Worm (Caenorhabditis elegans) whole organism, L4/young adult: ENCODE measurements around the gene F57E7.2.

Experiments used
- W03F9.2 ChIP-seq: fragments of 150-350 bp; optimal IDR thresholded peaks from 2 replicates; lab custom pipeline; 2014; ENCODE audit warnings: missing biosample characterization, missing genetic modification characterization
- dao-5 ChIP-seq: sonication (generic microtip); optimal IDR thresholded peaks from 2 replicates; lab custom pipeline; 2016; ENCODE audit warnings: missing genotype, missing genetic modification characterization, moderate library complexity, missing compliant biosample characterization
- him-1 ChIP-seq: sonication (generic microtip); optimal IDR thresholded peaks from 2 replicates; lab custom pipeline; 2016; ENCODE audit warnings: missing genotype, missing genetic modification reagents, missing genetic modification characterization, missing compliant biosample characterization

The F57E7.2 gene

DNA sequence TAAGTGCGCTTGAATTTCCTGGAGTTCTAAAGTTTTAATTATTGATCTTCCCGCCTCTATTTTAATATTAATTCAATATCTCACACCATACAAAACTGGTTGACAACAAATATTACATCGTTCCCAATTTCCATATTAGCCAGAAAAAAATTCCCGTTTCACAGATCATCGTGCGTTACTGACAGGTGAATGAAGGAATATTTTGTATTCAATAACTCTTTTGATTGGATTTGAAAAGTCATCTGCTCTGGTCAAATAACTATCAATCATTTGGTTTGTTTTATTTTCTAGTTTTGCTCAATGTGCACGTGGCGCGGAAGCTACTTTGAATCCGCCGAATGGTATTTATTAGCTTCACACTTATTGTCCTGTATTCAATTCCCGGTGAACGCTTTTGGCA is 737 bp upstream of the F57E7.2 start, which contains the start of gene srh-139:
Gene srh-139, plus strand, starts transcription at position 301 of the 400 bp plus-strand sequence.
- TF ChIP-seq dao-5 (tag; lab: Kevin White, UChicago) = no peak
- no peak for TF ChIP-seq W03F9.2 (tag; lab: Kevin White, UChicago)
- TF ChIP-seq him-1 (tag; lab: Kevin White, UChicago) = no peak

DNA sequence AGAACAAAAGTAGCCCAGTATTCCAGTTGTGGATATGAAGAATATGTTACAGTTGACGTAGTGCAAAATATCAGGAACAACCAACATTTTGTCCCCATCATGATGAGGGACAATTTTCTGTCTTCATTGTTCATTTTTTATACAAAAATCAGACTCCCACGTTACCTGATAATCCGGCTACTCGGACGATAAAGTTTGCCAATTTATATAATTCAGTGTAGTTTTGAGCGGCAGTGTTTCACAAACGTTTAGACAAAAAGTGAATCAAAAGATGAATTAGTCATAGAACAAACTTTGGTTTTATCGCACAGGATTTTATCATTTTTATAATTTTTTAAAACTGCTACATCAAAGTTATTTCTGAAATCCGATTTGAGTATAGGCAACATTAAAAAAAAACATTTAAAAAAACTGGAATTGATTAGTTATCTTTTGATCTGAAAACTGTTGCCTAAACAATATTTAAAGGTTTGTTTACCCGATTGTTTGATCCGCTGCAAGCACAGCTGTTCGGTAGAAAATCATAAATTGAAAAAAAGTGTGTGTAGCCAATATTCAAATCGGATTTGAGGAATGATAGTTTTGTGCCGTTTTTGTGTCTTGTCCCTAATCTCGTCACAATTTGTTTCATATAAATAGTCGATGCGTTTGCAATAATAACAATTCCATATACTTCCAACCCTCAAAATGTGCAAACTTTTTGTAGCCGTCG is 1.9 kb downstream of the F57E7.2 start, which contains the start of the genes F57E7.4 and spig-6:
Gene F57E7.4, minus strand, starts transcription at position 101 of the 712 bp plus-strand sequence.
Gene spig-6, plus strand, starts transcription at position 662 of the 712 bp plus-strand sequence.
- TF ChIP-seq him-1 (tag; lab: Kevin White, UChicago) = no peak
- no peak for TF ChIP-seq W03F9.2 (tag; lab: Kevin White, UChicago)

DNA sequence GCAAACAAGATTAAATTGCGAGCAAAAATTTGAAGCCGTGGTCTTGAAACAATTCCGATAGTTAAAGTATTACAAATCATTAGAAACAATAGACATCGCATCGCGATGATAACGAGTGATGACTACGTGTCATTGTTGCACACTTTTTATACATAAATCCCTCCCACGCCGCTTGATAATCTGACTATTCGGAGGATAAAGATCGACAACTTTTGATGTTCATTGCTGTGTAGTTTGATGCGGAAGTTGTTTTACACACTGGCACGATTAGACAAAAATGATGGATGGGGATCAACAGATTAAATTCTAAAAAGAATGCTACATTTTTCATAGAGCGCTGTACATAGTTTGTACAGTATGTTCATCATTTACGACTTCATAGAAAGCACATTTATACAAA is 3.7 kb downstream of the F57E7.2 start, which contains the start of gene T08G3.11:
Gene T08G3.11, minus strand, starts transcription at position 101 of the 400 bp plus-strand sequence.
- TF ChIP-seq W03F9.2 (tag; lab: Kevin White, UChicago) (no peak), him-1 (tag; lab: Kevin White, UChicago) (no peak), dao-5 (tag; lab: Kevin White, UChicago) (no peak)

DNA sequence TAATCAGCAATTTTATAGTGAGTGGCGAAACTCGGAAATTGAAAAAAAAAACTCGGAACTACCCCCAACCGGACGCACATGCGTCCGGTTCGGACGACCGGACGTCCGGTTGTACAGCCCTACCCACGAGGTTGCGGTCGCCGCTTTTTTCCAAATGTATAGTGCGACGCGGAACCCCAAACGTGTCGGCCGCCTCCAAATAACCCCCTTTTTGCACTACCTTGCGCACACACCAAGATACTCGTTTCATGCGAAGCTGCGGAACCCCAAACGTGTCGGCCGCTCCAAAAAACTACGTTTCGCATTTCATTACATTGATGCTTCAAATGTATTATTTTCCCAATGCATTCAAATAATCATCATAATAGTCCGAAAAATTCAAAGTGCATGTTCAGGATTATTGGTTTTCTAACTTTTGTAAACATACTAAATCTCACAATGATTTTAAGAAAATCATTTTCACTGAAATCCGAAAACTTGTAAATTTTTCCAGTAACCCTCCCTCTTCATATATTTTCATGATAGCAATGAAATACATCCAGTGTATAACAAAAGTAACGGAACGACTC is 10.9 kb downstream of the F57E7.2 start, which contains the start of gene srw-35:
Gene srw-35, plus strand, starts transcription at position 519 of the 569 bp plus-strand sequence.
- TF ChIP-seq W03F9.2 (tag; lab: Kevin White, UChicago) (no peak), him-1 (tag; lab: Kevin White, UChicago) (no peak), dao-5 (tag; lab: Kevin White, UChicago) (no peak)

DNA sequence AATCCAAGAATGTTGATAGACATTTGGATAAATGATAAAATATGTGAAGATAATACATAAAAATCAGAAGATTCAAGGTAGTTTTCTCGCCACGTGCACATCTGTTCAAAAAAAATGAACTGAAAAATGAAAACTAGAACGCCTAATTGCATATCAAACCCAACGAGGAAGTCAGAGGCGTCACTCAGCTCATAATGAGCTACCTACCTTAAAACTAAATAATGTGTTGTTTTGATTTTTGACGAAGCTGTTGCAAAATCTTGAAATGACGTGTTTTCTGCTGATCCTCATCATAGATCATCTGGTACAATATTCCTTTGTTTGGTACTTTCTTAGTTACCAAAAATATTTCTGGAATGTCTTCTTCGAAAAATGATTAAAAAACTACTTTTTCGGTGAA is 12.0 kb downstream of the F57E7.2 start, which contains the start of gene srh-138:
Gene srh-138, minus strand, starts transcription at position 101 of the 400 bp plus-strand sequence.
- TF ChIP-seq W03F9.2 (tag; lab: Kevin White, UChicago) (no peak), him-1 (tag; lab: Kevin White, UChicago) (no peak), dao-5 (tag; lab: Kevin White, UChicago) (no peak)

DNA sequence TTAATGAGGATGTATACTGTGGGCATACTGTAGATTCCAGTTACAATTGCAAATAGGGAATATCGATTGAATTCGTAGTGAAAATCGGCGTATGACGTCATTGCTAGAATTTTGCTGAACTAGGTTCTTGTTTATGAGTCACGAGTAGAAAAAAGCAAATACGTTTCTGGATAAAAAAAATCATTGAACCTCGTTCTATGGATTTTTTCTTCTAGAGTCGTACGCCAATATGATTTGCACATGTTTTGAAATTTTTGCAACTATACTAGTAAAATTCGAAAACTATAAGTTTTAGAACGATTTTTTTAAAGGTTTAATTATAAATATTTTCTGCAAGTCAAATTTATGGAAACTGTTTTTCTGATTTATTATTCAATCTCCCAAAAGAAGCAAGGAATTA is 15.1 kb downstream of the F57E7.2 start, which contains the start of gene sru-44:
Gene sru-44, minus strand, starts transcription at position 101 of the 400 bp plus-strand sequence.
- TF ChIP-seq W03F9.2 (tag; lab: Kevin White, UChicago) (no peak), dao-5 (tag; lab: Kevin White, UChicago) (no peak), him-1 (tag; lab: Kevin White, UChicago) (no peak)

DNA sequence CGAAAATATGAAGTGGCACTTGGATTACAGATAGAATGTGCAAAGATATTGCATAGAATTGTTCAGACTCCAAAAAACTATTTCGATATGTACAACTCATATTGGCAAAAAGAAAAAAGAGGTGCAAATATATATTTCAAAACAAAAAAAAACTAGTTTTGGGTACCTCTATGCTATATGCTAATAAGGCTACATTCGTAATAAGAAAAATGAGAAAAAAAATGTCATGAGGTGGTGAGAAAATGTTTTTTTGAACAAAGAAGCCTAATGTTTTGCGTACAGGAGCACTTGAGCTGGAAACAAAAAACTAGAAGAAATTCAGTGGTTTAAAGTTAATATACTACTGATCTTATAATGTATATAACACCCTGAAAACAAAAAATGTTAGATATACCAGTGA is 22.1 kb downstream of the F57E7.2 start, which contains the start of gene srh-142:
Gene srh-142, minus strand, starts transcription at position 101 of the 400 bp plus-strand sequence.
- TF ChIP-seq him-1 (tag; lab: Kevin White, UChicago) (no peak), dao-5 (tag; lab: Kevin White, UChicago) (no peak), W03F9.2 (tag; lab: Kevin White, UChicago) (no peak)

DNA sequence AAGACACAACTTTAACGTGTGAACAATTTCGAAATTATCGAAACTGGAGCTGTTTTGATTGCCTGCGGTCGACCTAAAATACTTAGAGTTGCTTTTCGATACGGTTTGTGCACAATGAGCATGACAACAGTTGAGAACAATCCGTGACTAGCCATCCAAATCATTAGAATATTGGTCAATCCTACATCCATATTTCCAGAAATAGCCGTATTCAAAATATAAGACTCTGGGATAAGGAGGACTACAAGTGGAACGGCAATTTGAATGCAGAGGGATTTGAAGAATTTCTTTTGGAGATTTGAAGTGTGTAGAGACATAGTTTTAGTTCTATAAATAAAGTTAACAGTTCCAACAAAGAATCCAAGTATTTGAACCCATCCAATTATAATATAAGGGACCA is 23.6 kb downstream of the F57E7.2 start:
- TF ChIP-seq W03F9.2 (tag; lab: Kevin White, UChicago) (no peak), him-1 (tag; lab: Kevin White, UChicago) (no peak), dao-5 (tag; lab: Kevin White, UChicago) (no peak)

DNA sequence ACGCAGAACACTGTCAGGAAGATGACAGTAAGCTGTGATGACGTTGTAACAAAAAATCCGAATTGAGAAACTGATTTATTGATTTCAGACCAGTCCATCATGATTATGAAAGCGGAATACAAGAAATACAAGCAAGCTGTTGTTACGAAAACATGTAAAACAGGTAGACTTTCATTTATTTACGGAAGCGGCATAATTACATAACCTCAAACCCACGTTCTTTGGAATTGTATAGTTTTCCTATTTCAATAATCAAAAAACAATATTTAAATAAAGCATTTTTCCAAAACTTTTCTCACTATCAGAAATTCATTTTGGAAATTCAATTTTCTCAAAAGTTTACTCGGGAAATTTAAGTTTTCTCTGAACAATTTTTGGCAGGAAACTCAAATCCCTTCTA is 24.2 kb downstream of the F57E7.2 start, which contains the start of gene str-15:
Gene str-15, minus strand, starts transcription at position 101 of the 400 bp plus-strand sequence.
- TF ChIP-seq him-1 (tag; lab: Kevin White, UChicago) (no peak), W03F9.2 (tag; lab: Kevin White, UChicago) (no peak), dao-5 (tag; lab: Kevin White, UChicago) (no peak)

DNA sequence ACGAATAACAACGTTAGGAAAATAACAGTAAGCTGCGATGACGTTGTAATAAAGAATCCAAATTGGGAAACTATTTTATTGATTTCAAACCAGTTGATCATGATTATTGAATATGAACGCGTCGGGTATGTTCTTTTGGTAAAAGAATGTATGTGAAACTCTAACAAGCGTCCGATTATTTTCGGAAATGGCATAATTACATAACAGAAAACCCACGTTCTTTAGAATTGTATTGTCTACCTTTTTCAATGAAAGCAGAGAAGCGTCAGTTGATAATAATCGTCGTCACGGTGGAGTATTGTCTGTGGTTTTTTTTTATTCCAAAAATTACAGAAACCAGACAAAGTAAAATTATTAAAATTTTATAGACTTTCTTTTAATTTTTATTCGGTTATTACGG is 27.9 kb downstream of the F57E7.2 start, which contains the start of gene str-14:
Gene str-14, minus strand, starts transcription at position 101 of the 400 bp plus-strand sequence.
- TF ChIP-seq W03F9.2 (tag; lab: Kevin White, UChicago) (no peak), dao-5 (tag; lab: Kevin White, UChicago) (no peak), him-1 (tag; lab: Kevin White, UChicago) (no peak)

DNA sequence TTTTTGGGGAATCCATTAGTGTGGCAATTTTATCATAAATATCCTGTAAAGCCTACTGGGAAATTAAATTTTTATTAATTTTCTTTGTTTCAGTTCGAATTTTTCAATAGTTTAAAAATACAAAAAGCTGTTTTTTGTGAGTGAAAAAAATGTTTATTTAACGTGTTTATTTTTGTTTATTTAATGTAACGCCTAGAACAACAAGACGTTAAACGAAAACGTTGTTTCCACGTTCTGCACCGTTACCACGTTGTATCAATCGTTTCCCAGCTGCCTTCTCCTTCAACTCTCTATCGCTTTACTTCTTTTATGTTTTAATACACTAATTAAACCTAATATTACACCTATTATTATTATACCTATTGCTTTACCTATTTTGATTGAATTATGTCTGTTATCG is 35.2 kb downstream of the F57E7.2 start, which contains the start of gene T08G3.13:
Gene T08G3.13, plus strand, starts transcription at position 301 of the 400 bp plus-strand sequence.
- TF ChIP-seq dao-5 (tag; lab: Kevin White, UChicago) (no peak), him-1 (tag; lab: Kevin White, UChicago) (no peak), W03F9.2 (tag; lab: Kevin White, UChicago) (no peak)

DNA sequence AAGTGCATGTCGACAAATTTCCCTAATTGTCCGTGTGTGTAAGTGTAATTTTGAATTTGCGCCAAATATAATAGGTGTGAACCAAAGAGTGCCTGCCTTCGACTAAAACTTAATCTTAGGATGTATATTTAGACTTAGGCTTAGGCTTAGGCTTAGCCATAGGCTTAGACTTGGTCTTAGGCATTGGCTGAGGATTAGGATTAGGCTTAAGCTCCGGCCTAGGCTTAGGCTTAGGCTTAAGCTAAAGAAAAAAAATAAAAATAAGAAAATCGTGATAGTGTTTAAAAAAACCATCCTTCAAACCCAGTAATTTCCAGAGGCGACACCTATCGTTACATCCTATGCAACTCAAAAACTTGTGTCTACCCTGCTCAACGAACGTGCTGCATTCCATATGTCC is 36.8 kb downstream of the F57E7.2 start:
- TF ChIP-seq him-1 (tag; lab: Kevin White, UChicago) (no peak), W03F9.2 (tag; lab: Kevin White, UChicago) (no peak), dao-5 (tag; lab: Kevin White, UChicago) (no peak)

DNA sequence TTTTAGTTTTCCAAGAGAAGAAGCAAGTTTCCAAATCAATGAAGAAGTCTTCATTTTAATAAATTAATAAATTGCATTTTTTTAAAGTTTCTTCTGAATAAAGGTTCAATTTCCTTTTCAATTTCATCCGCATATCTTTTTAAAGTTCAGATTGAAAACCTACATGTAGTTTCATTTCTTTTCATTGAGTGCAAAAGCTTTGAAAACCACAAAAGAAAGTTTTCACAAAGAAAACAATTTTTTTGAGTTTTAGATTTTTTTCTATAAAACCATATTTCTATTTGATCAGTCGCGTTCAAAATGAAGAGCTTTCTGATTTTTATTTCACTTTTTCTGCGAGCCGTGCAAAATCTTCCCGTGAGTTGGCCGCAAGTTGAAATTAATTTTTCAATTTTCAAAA is 37.3 kb downstream of the F57E7.2 start, which contains the start of gene T08G3.6:
Gene T08G3.6, plus strand, starts transcription at position 301 of the 400 bp plus-strand sequence.
- TF ChIP-seq dao-5 (tag; lab: Kevin White, UChicago) = no peak
- TF ChIP-seq W03F9.2 (tag; lab: Kevin White, UChicago) = no peak
- no peak for TF ChIP-seq him-1 (tag; lab: Kevin White, UChicago)
